Worm (Caenorhabditis elegans) whole organism, young adult: ENCODE measurements around the gene H10D18.5.

Source experiments
- F10E7.11 ChIP-seq: sonication (generic microtip); optimal IDR thresholded peaks from 2 replicates; lab custom pipeline; 2017; ENCODE audit warnings: mild to moderate bottlenecking, missing genetic modification characterization, moderate library complexity, missing compliant biosample characterization
- F39B2.1 ChIP-seq: fragments of 200-800 bp; sonication (Bioruptor generic); IDR thresholded peaks from 2 replicates; pipeline ENCODE4 v1.3.6; 2022; ENCODE audit warnings: missing genetic modification reagents, missing genetic modification characterization, missing compliant biosample characterization
- F52B5.7 ChIP-seq: sonication (generic microtip); optimal IDR thresholded peaks from 2 replicates; lab custom pipeline; 2016; ENCODE audit warnings: mild to moderate bottlenecking, missing genetic modification characterization, missing compliant biosample characterization
- atf-7 ChIP-seq: sonication (generic microtip); optimal IDR thresholded peaks from 2 replicates; lab custom pipeline; 2017; ENCODE audit warnings: mild to moderate bottlenecking, missing genetic modification characterization, missing compliant biosample characterization
- cebp-1 ChIP-seq, 2 experiments: fragments of 200-800 bp in 1 of 2; sonication (Bioruptor generic) in 1 of 2; sonication (generic microtip) in 1 of 2; IDR thresholded peaks in 1 of 2; optimal IDR thresholded peaks in 1 of 2; 2 replicates each; pipeline versions ENCODE4 v1.3.6 to Lab custom; 2017 to 2022; ENCODE audit warnings: missing compliant biosample characterization in 2 of 2, missing genetic modification characterization in 2 of 2, mild to moderate bottlenecking in 1 of 2, missing genetic modification reagents in 1 of 2, moderate library complexity in 1 of 2
- ceh-79 ChIP-seq: sonication (generic microtip); optimal IDR thresholded peaks from 2 replicates; lab custom pipeline; 2017; ENCODE audit warnings: mild to moderate bottlenecking, missing genetic modification characterization, missing compliant biosample characterization
- efl-1 ChIP-seq: fragments of 150-350 bp; optimal IDR thresholded peaks from 2 replicates; lab custom pipeline; 2014; ENCODE audit warnings: missing biosample characterization, missing genetic modification reagents, missing genetic modification characterization
- ets-4 ChIP-seq: fragments of 200-800 bp; sonication (Bioruptor generic); optimal IDR thresholded peaks from 2 replicates; lab custom pipeline; 2018; ENCODE audit warnings: mild to moderate bottlenecking, missing genetic modification characterization, missing compliant biosample characterization
- madf-6 ChIP-seq: fragments of 200-800 bp; sonication (Bioruptor generic); IDR thresholded peaks from 2 replicates; pipeline ENCODE4 v1.3.6; 2022; ENCODE audit warnings: missing genetic modification reagents, missing genetic modification characterization, missing compliant biosample characterization
- pha-4 ChIP-seq: fragments of 150-350 bp; sonication (generic microtip); optimal IDR thresholded peaks from 2 replicates; lab custom pipeline; 2014; ENCODE audit warnings: missing biosample characterization, missing genetic modification reagents, missing genetic modification characterization
- rec-8 ChIP-seq, 2 experiments: sonication (generic microtip); optimal IDR thresholded peaks; 2 replicates each; lab custom pipeline; 2016; ENCODE audit warnings: mild to moderate bottlenecking in 2 of 2, missing genetic modification characterization in 2 of 2, missing genetic modification reagents in 2 of 2, missing genotype in 2 of 2, missing biosample characterization in 1 of 2, missing compliant biosample characterization in 1 of 2, moderate library complexity in 1 of 2
- sea-2 ChIP-seq: fragments of 200-800 bp; sonication (Bioruptor generic); IDR thresholded peaks from 2 replicates; pipeline ENCODE4 v1.3.6; 2022; ENCODE audit warnings: missing genetic modification characterization, missing compliant biosample characterization
- unc-130 ChIP-seq: sonication (generic microtip); optimal IDR thresholded peaks from 2 replicates; lab custom pipeline; 2016; ENCODE audit warnings: missing genetic modification reagents, missing genetic modification characterization, missing compliant biosample characterization

ce11 chrV:3832661-3833060, 1.1 kb upstream of the H10D18.5 start:
- no peak for TF ChIP-seq ets-4 (GFP tag; lab: Kevin White, UChicago)
- TF ChIP-seq atf-7 (tag; lab: Kevin White, UChicago), result no peak
- no peak for TF ChIP-seq efl-1 (GFP tag; lab: Kevin White, UChicago)
- TF ChIP-seq madf-6, result no peak
- no peak for TF ChIP-seq ceh-79 (tag; lab: Kevin White, UChicago)
- TF ChIP-seq F39B2.1 (GFP tag; lab: Robert Waterston, UW), result no peak
- no peak for TF ChIP-seq F52B5.7
- no peak for TF ChIP-seq sea-2 (GFP tag; lab: Robert Waterston, UW)
- no peak for TF ChIP-seq cebp-1 (GFP tag; IDR thresholded peaks at IDR 0.05; lab: Robert Waterston, UW)
- TF ChIP-seq cebp-1 (tag; optimal IDR thresholded peaks at IDR 0.05; lab: Kevin White, UChicago), result no peak
- no peak for TF ChIP-seq F10E7.11 (tag; lab: Kevin White, UChicago)
- TF ChIP-seq pha-4 (tag; lab: Kevin White, UChicago), result no peak
- TF ChIP-seq unc-130 (GFP tag; lab: Kevin White, UChicago), result no peak
- no peak for TF ChIP-seq rec-8 (tag; optimal IDR thresholded peaks at IDR 0.05; lab: Kevin White, UChicago)
